Fruit fly (Drosophila melanogaster) whole organism, embryonic: ENCODE data around the gene ida.

Experiments used
- Aef1 ChIP-seq: fragments of 200-800 bp; sonication (Bioruptor generic); IDR thresholded peaks from 3 replicates; pipeline ENCODE4 v1.3.6; 2022; ENCODE audit warnings: missing biosample characterization, missing genetic modification characterization
- B-H1 ChIP-seq: fragments of 200-800 bp; sonication (Bioruptor generic); IDR thresholded peaks from 3 replicates; pipeline ENCODE4 v1.3.6; 2022; ENCODE audit warnings: missing biosample characterization, missing genetic modification characterization
- Bdp1 ChIP-seq: fragments of 200-800 bp; sonication (Bioruptor generic); optimal IDR thresholded peaks from 3 replicates; lab custom pipeline; 2016; ENCODE audit warnings: missing biosample characterization, missing genetic modification characterization
- Bteb2 ChIP-seq: fragments of 200-800 bp; sonication (Bioruptor generic); optimal IDR thresholded peaks from 2 replicates; lab custom pipeline; 2016; ENCODE audit warnings: missing biosample characterization, missing genetic modification characterization
- CG10959 ChIP-seq: fragments of 200-800 bp; sonication (Bioruptor generic); IDR thresholded peaks from 2 replicates; pipeline ENCODE4 v1.3.6; 2022; ENCODE audit warnings: missing biosample characterization, missing genetic modification characterization
- CG14441 ChIP-seq: fragments of 200-800 bp; sonication (Bioruptor generic); IDR thresholded peaks from 2 replicates; pipeline ENCODE4 v1.3.6; 2022; ENCODE audit warnings: missing biosample characterization, missing genetic modification characterization
- CG15269 ChIP-seq: fragments of 200-800 bp; sonication (Bioruptor generic); optimal IDR thresholded peaks from 2 replicates; lab custom pipeline; 2018; ENCODE audit warnings: missing biosample characterization, mild to moderate bottlenecking, missing genetic modification characterization, moderate library complexity
- CG18262 ChIP-seq: fragments of 200-800 bp; optimal IDR thresholded peaks from 3 replicates; lab custom pipeline; 2019; ENCODE audit warnings: missing biosample characterization, mild to moderate bottlenecking, missing genetic modification characterization, moderate library complexity
- CG18619 ChIP-seq: fragments of 200-800 bp; sonication (Bioruptor generic); optimal IDR thresholded peaks from 3 replicates; lab custom pipeline; 2017; ENCODE audit warnings: missing biosample characterization, mild to moderate bottlenecking, missing genetic modification characterization
- CG2712 ChIP-seq: fragments of 200-800 bp; optimal IDR thresholded peaks from 3 replicates; lab custom pipeline; 2019; ENCODE audit warnings: missing biosample characterization, mild to moderate bottlenecking, missing genetic modification characterization, moderate library complexity
- CG2889 ChIP-seq: fragments of 200-800 bp; sonication (Bioruptor generic); IDR thresholded peaks from 3 replicates; pipeline ENCODE4 v1.3.6; 2022; ENCODE audit warnings: missing biosample characterization, missing genetic modification characterization
- CG43689 ChIP-seq: fragments of 200-800 bp; sonication (Bioruptor generic); IDR thresholded peaks from 2 replicates; pipeline ENCODE4 v1.3.6; 2022; ENCODE audit warnings: missing biosample characterization, missing genetic modification characterization
- CG4730 ChIP-seq: fragments of 200-800 bp; sonication (Bioruptor generic); IDR thresholded peaks from 2 replicates; pipeline ENCODE4 v1.3.6; 2022; ENCODE audit warnings: missing biosample characterization, missing genetic modification characterization
- CG6175 ChIP-seq: fragments of 200-800 bp; sonication (Bioruptor generic); IDR thresholded peaks from 3 replicates; pipeline ENCODE4 v1.3.6; 2022; ENCODE audit warnings: missing biosample characterization, missing genetic modification characterization
- CG6791 ChIP-seq: fragments of 200-800 bp; sonication (Bioruptor generic); IDR thresholded peaks from 3 replicates; pipeline ENCODE4 v1.3.6; 2022; ENCODE audit warnings: missing biosample characterization, missing genetic modification characterization; ENCODE audit not compliant: partially characterized antibody
- CG7372 ChIP-seq: fragments of 200-800 bp; sonication (Bioruptor generic); IDR thresholded peaks from 2 replicates; pipeline ENCODE4 v1.3.6; 2022; ENCODE audit warnings: missing biosample characterization, missing genetic modification characterization
- CG7987 ChIP-seq: fragments of 200-800 bp; sonication (Bioruptor generic); optimal IDR thresholded peaks from 2 replicates; lab custom pipeline; 2018; ENCODE audit warnings: missing biosample characterization, mild to moderate bottlenecking, missing genetic modification characterization, moderate library complexity
- CG9727 ChIP-seq: fragments of 200-800 bp; sonication (Bioruptor generic); optimal IDR thresholded peaks from 3 replicates; lab custom pipeline; 2017; ENCODE audit warnings: missing biosample characterization, mild to moderate bottlenecking, missing genetic modification characterization
- Ets97D ChIP-seq: fragments of 200-800 bp; sonication (Bioruptor generic); optimal IDR thresholded peaks from 3 replicates; lab custom pipeline; 2016; ENCODE audit warnings: missing biosample characterization, missing genetic modification characterization
- MBD-R2 ChIP-seq: fragments of 200-800 bp; sonication (Bioruptor generic); IDR thresholded peaks from 2 replicates; pipeline ENCODE4 v1.3.6; 2022; ENCODE audit warnings: missing biosample characterization, missing genetic modification characterization
- Oli ChIP-seq: fragments of 200-800 bp; sonication (Bioruptor generic); optimal IDR thresholded peaks from 2 replicates; lab custom pipeline; 2018; ENCODE audit warnings: missing biosample characterization, mild to moderate bottlenecking, missing genetic modification characterization, moderate library complexity
- Poxn ChIP-seq: fragments of 200-800 bp; sonication (Bioruptor generic); IDR thresholded peaks from 2 replicates; pipeline ENCODE4 v1.3.6; 2022; ENCODE audit warnings: missing biosample characterization, missing genetic modification characterization
- Ravus ChIP-seq: fragments of 200-800 bp; sonication (Bioruptor generic); IDR thresholded peaks from 2 replicates; pipeline ENCODE4 v1.3.6; 2022; ENCODE audit warnings: missing biosample characterization, missing genetic modification characterization
- Scr ChIP-seq: fragments of 200-800 bp; sonication (Bioruptor generic); IDR thresholded peaks from 2 replicates; pipeline ENCODE4 v1.3.6; 2022; ENCODE audit warnings: missing biosample characterization, missing genetic modification characterization; ENCODE audit not compliant: partially characterized antibody
- Sox100B ChIP-seq: fragments of 200-800 bp; sonication (Bioruptor generic); optimal IDR thresholded peaks from 3 replicates; lab custom pipeline; 2018; ENCODE audit warnings: missing biosample characterization, mild to moderate bottlenecking, missing genetic modification characterization
- Sry-β ChIP-seq: fragments of 200-800 bp; sonication (Bioruptor generic); optimal IDR thresholded peaks from 2 replicates; lab custom pipeline; 2018; ENCODE audit warnings: missing biosample characterization, mild to moderate bottlenecking, missing genetic modification characterization, moderate library complexity
- Trl ChIP-seq, 3 experiments: fragments of >200 bp in 2 of 3; fragments of 200-800 bp in 1 of 3; sonication (Bioruptor generic) in 1 of 3; optimal IDR thresholded peaks; 2 replicates in 1 of 3; 3 replicates in 2 of 3; lab custom pipeline; 2016 to 2017; ENCODE audit warnings: missing biosample characterization in 1 of 3, missing genetic modification characterization in 1 of 3
- Vsx1 ChIP-seq: fragments of 200-800 bp; sonication (Bioruptor generic); optimal IDR thresholded peaks from 2 replicates; lab custom pipeline; 2017; ENCODE audit warnings: missing biosample characterization, mild to moderate bottlenecking, missing genetic modification characterization, missing genetic modification reagents
- btn ChIP-seq: fragments of 200-800 bp; sonication (Bioruptor generic); optimal IDR thresholded peaks from 2 replicates; lab custom pipeline; 2016; ENCODE audit warnings: missing biosample characterization, missing genetic modification characterization
- crol ChIP-seq: fragments of 200-800 bp; sonication (Bioruptor generic); IDR thresholded peaks from 2 replicates; pipeline ENCODE4 v1.3.6; 2022; ENCODE audit warnings: missing biosample characterization, missing genetic modification characterization
- cwo ChIP-seq: fragments of 200-800 bp; sonication (Bioruptor generic); optimal IDR thresholded peaks from 3 replicates; lab custom pipeline; 2017; ENCODE audit warnings: missing biosample characterization, missing genetic modification characterization, mild to moderate bottlenecking, moderate library complexity, missing genetic modification reagents
- danr ChIP-seq: fragments of 200-800 bp; sonication (Bioruptor generic); IDR thresholded peaks from 2 replicates; pipeline ENCODE4 v1.3.6; 2022; ENCODE audit warnings: missing biosample characterization, missing genetic modification characterization
- disco-r ChIP-seq: fragments of 200-800 bp; sonication (Bioruptor generic); optimal IDR thresholded peaks from 2 replicates; lab custom pipeline; 2016; ENCODE audit warnings: missing biosample characterization, missing genetic modification characterization
- dmrt99B ChIP-seq: fragments of 200-800 bp; sonication (Bioruptor generic); optimal IDR thresholded peaks from 2 replicates; lab custom pipeline; 2018; ENCODE audit warnings: missing biosample characterization, mild to moderate bottlenecking, missing genetic modification characterization, moderate library complexity
- dpn ChIP-seq, 2 experiments: fragments of 200-800 bp; sonication (Bioruptor generic); optimal IDR thresholded peaks; 3 replicates each; lab custom pipeline; 2016; ENCODE audit warnings: missing biosample characterization in 2 of 2, missing genetic modification characterization in 2 of 2
- exex ChIP-seq: fragments of 200-800 bp; sonication (Bioruptor generic); optimal IDR thresholded peaks from 4 replicates; lab custom pipeline; 2018; ENCODE audit warnings: missing biosample characterization, mild to moderate bottlenecking, missing genetic modification characterization, moderate library complexity
- fu2 ChIP-seq: fragments of 200-800 bp; sonication (Bioruptor generic); optimal IDR thresholded peaks from 2 replicates; lab custom pipeline; 2016; ENCODE audit warnings: missing biosample characterization, missing genetic modification characterization
- gcm2 ChIP-seq: fragments of 200-800 bp; sonication (Bioruptor generic); optimal IDR thresholded peaks from 2 replicates; lab custom pipeline; 2016; ENCODE audit warnings: missing biosample characterization, missing genetic modification characterization
- gfzf ChIP-seq: fragments of 200-800 bp; sonication (Bioruptor generic); optimal IDR thresholded peaks from 2 replicates; lab custom pipeline; 2016; ENCODE audit warnings: missing biosample characterization, mild to moderate bottlenecking, missing genetic modification characterization, moderate library complexity
- grn ChIP-seq: fragments of 200-800 bp; sonication (Bioruptor generic); optimal IDR thresholded peaks from 3 replicates; lab custom pipeline; 2017; ENCODE audit warnings: missing biosample characterization, missing genetic modification characterization
- ham ChIP-seq: fragments of 200-800 bp; sonication (Bioruptor generic); IDR thresholded peaks from 2 replicates; pipeline ENCODE4 v1.3.6; 2022; ENCODE audit warnings: missing biosample characterization, missing genetic modification characterization
- hbn ChIP-seq: fragments of 200-800 bp; sonication (Bioruptor generic); IDR thresholded peaks from 2 replicates; pipeline ENCODE4 v1.3.6; 2022; ENCODE audit warnings: missing biosample characterization, missing genetic modification characterization; ENCODE audit not compliant: partially characterized antibody
- klu ChIP-seq: fragments of 200-800 bp; sonication (Bioruptor generic); IDR thresholded peaks from 2 replicates; pipeline ENCODE4 v1.3.6; 2022; ENCODE audit warnings: missing biosample characterization, missing genetic modification characterization
- kni ChIP-seq: fragments of 200-800 bp; sonication (Bioruptor generic); optimal IDR thresholded peaks from 3 replicates; lab custom pipeline; 2017; ENCODE audit warnings: mild to moderate bottlenecking, missing biosample characterization, missing genetic modification reagents, missing genetic modification characterization
- knrl ChIP-seq: fragments of 200-800 bp; sonication (Bioruptor generic); IDR thresholded peaks from 3 replicates; pipeline ENCODE4 v1.3.6; 2022; ENCODE audit warnings: missing biosample characterization, missing genetic modification characterization; ENCODE audit not compliant: partially characterized antibody
- nerfin-1 ChIP-seq: fragments of 200-800 bp; sonication (Bioruptor generic); optimal IDR thresholded peaks from 3 replicates; lab custom pipeline; 2019; ENCODE audit warnings: missing biosample characterization, mild to moderate bottlenecking, missing genetic modification characterization, moderate library complexity
- pum ChIP-seq: fragments of 200-800 bp; sonication (Bioruptor generic); optimal IDR thresholded peaks from 2 replicates; lab custom pipeline; 2016; ENCODE audit warnings: missing biosample characterization, missing genetic modification characterization
- ro ChIP-seq: fragments of 200-800 bp; sonication (Bioruptor generic); IDR thresholded peaks from 2 replicates; pipeline ENCODE4 v1.3.6; 2022; ENCODE audit warnings: missing biosample characterization, missing genetic modification characterization
- scrt ChIP-seq: fragments of 200-800 bp; sonication (Bioruptor generic); optimal IDR thresholded peaks from 2 replicates; lab custom pipeline; 2018; ENCODE audit warnings: missing biosample characterization, mild to moderate bottlenecking, missing genetic modification characterization, moderate library complexity
- seq ChIP-seq: fragments of 200-800 bp; sonication (Bioruptor generic); IDR thresholded peaks from 2 replicates; pipeline ENCODE4 v1.3.6; 2022; ENCODE audit warnings: missing biosample characterization, missing genetic modification characterization
- stwl ChIP-seq: fragments of 200-800 bp; sonication (Bioruptor generic); optimal IDR thresholded peaks from 3 replicates; lab custom pipeline; 2018; ENCODE audit warnings: missing biosample characterization, mild to moderate bottlenecking, missing genetic modification characterization, moderate library complexity
- trh ChIP-seq: fragments of 200-800 bp; sonication (Bioruptor generic); optimal IDR thresholded peaks from 2 replicates; lab custom pipeline; 2016; ENCODE audit warnings: missing biosample characterization, missing genetic modification characterization

ida gene

dm6 chr3L:3873094-3873493 lies 32.0 kb upstream of the ida start (continued):
- no peak for TF ChIP-seq Ravus (GFP tag; lab: Robert Waterston, UW)
- TF ChIP-seq Aef1 = no peak
- TF ChIP-seq disco-r = no peak
- TF ChIP-seq grn (GFP tag; lab: Kevin White, UChicago) = no peak
- no peak for TF ChIP-seq Scr (GFP tag; lab: Robert Waterston, UW)
- TF ChIP-seq CG14441 = no peak
- no peak for TF ChIP-seq knrl (GFP tag; lab: Robert Waterston, UW)
- no peak for TF ChIP-seq kni
- no peak for TF ChIP-seq CG15269 (tag; lab: Kevin White, UChicago)
- TF ChIP-seq CG7987 (GFP tag; lab: Kevin White, UChicago) = no peak
- TF ChIP-seq Vsx1 (GFP tag; lab: Kevin White, UChicago) = no peak
- no peak for TF ChIP-seq stwl (tag; lab: Kevin White, UChicago)
- TF ChIP-seq CG43689 = no peak
- no peak for TF ChIP-seq klu (GFP tag; lab: Robert Waterston, UW)
- no peak for TF ChIP-seq exex (tag; lab: Kevin White, UChicago)
- TF ChIP-seq gfzf = no peak
- TF ChIP-seq CG6791 (GFP tag; lab: Robert Waterston, UW) = no peak
- TF ChIP-seq gcm2 = no peak
- TF ChIP-seq btn (GFP tag; lab: Kevin White, UChicago) = no peak
- peak; percentile 82 for TF ChIP-seq CG18262 (tag; lab: Kevin White, UChicago)
- peak; percentile 15 for TF ChIP-seq nerfin-1 (tag; lab: Kevin White, UChicago)
- TF ChIP-seq ro = no peak
- no peak for TF ChIP-seq Ets97D (GFP tag; lab: Kevin White, UChicago)
- no peak for TF ChIP-seq Trl (optimal IDR thresholded peaks at IDR 0.05; lab: Kevin White, UChicago)
- no peak for TF ChIP-seq Trl (GFP tag; optimal IDR thresholded peaks at IDR 0.05; lab: Kevin White, UChicago)
- TF ChIP-seq Bdp1 = no peak
- no peak for TF ChIP-seq CG2889 (GFP tag; lab: Robert Waterston, UW)
- no peak for TF ChIP-seq CG4730
- no peak for TF ChIP-seq Bteb2 (GFP tag; lab: Kevin White, UChicago)
- TF ChIP-seq dpn (GFP tag; optimal IDR thresholded peaks at IDR 0.05; lab: Kevin White, UChicago) = no peak
- no peak for TF ChIP-seq CG18619 (GFP tag; lab: Kevin White, UChicago)
- no peak for TF ChIP-seq Sry-β
- no peak for TF ChIP-seq Poxn (GFP tag; lab: Robert Waterston, UW)
- TF ChIP-seq Sox100B (GFP tag; lab: Kevin White, UChicago) = peak; percentile 37
- no peak for TF ChIP-seq hbn (GFP tag; lab: Robert Waterston, UW)
- peak; percentile 12 for TF ChIP-seq dmrt99B (tag; lab: Kevin White, UChicago)
- no peak for TF ChIP-seq ham (GFP tag; lab: Robert Waterston, UW)
- no peak for TF ChIP-seq B-H1 (GFP tag; lab: Robert Waterston, UW)
- TF ChIP-seq scrt (GFP tag; lab: Kevin White, UChicago) = no peak
- TF ChIP-seq danr = no peak
- TF ChIP-seq MBD-R2 (GFP tag; lab: Robert Waterston, UW) = no peak
- TF ChIP-seq fu2 = no peak
- TF ChIP-seq CG2712 = peak; percentile 79
- TF ChIP-seq crol (GFP tag; lab: Robert Waterston, UW) = no peak
- no peak for TF ChIP-seq CG6175 (GFP tag; lab: Robert Waterston, UW)
- TF ChIP-seq CG9727 (GFP tag; lab: Kevin White, UChicago) = peak; percentile 8
- TF ChIP-seq pum (GFP tag; lab: Kevin White, UChicago) = no peak
- TF ChIP-seq CG7372 (GFP tag; lab: Robert Waterston, UW) = no peak
- TF ChIP-seq trh (GFP tag; lab: Kevin White, UChicago) = no peak
- peak; percentile 51 for TF ChIP-seq Oli
- TF ChIP-seq CG10959 = no peak
- TF ChIP-seq seq (GFP tag; lab: Robert Waterston, UW) = no peak
- no peak for TF ChIP-seq cwo
